Worm (Caenorhabditis elegans) whole organism, midembryonic: ENCODE results near the gene F07C4.10.

ENCODE experiments used
- T22C8.4 ChIP-seq: fragments of 200-800 bp; sonication (Bioruptor generic); IDR thresholded peaks from 2 replicates; pipeline ENCODE4 v1.3.6; 2022; ENCODE audit warnings: missing genetic modification characterization, missing compliant biosample characterization
- cog-1 ChIP-seq: sonication (generic microtip); optimal IDR thresholded peaks from 2 replicates; lab custom pipeline; 2016; ENCODE audit warnings: missing genetic modification characterization, missing compliant biosample characterization
- flt-1 ChIP-seq: fragments of 200-800 bp; sonication (Bioruptor generic); IDR thresholded peaks from 2 replicates; pipeline ENCODE4 v1.3.6; 2022; ENCODE audit warnings: missing genetic modification characterization, missing compliant biosample characterization
- klf-2 ChIP-seq: fragments of 200-800 bp; sonication (Bioruptor generic); conservative IDR thresholded peaks from 2 replicates; pipeline ENCODE4 v1.3.6; 2022; ENCODE audit warnings: missing genetic modification reagents, missing genetic modification characterization, missing compliant biosample characterization
- med-1 ChIP-seq: sonication (generic microtip); optimal IDR thresholded peaks from 2 replicates; lab custom pipeline; 2017; ENCODE audit warnings: missing genetic modification characterization, mild to moderate bottlenecking, missing compliant biosample characterization, antibody characterized with exemption, missing genetic modification reagents; ENCODE audit not compliant: insufficient read depth
- ref-1 ChIP-seq: fragments of 200-800 bp; sonication (Bioruptor generic); conservative IDR thresholded peaks from 2 replicates; pipeline ENCODE4 v1.3.6; 2022; ENCODE audit warnings: missing genetic modification reagents, missing genetic modification characterization, missing compliant biosample characterization
- tab-1 ChIP-seq: fragments of 200-800 bp; sonication (Bioruptor generic); IDR thresholded peaks from 2 replicates; pipeline ENCODE4 v1.3.6; 2022; ENCODE audit warnings: missing genetic modification characterization, missing compliant biosample characterization
- ztf-23 ChIP-seq: fragments of 200-800 bp; sonication (Bioruptor generic); IDR thresholded peaks from 2 replicates; pipeline ENCODE4 v1.3.6; 2022; ENCODE audit warnings: missing genetic modification reagents, missing genetic modification characterization, missing compliant biosample characterization
- ztf-29 ChIP-seq: fragments of 200-800 bp; sonication (Bioruptor generic); IDR thresholded peaks from 2 replicates; pipeline ENCODE4 v1.3.6; 2022; ENCODE audit warnings: missing genetic modification reagents, missing genetic modification characterization, missing compliant biosample characterization

Gene F07C4.10

ce11 chrV:7609698-7610420 lies 29.8 kb downstream of the F07C4.10 start, which contains the start of the genes folt-3 and clec-214:
Gene folt-3, minus strand, starts transcription at chrV:7609748.
Gene clec-214, plus strand, starts transcription at chrV:7610370.
- TF ChIP-seq ztf-23 (no peak), ztf-29 (GFP tag; lab: Robert Waterston, UW) (no peak), T22C8.4 (GFP tag; lab: Robert Waterston, UW) (no peak), ref-1 (GFP tag; lab: Robert Waterston, UW) (no peak), klf-2 (GFP tag; lab: Robert Waterston, UW) (no peak), tab-1 (GFP tag; lab: Robert Waterston, UW) (no peak), flt-1 (GFP tag; lab: Robert Waterston, UW) (no peak), med-1 (GFP tag; lab: Kevin White, UChicago) (no peak), cog-1 (tag; lab: Kevin White, UChicago) (no peak)

DNA sequence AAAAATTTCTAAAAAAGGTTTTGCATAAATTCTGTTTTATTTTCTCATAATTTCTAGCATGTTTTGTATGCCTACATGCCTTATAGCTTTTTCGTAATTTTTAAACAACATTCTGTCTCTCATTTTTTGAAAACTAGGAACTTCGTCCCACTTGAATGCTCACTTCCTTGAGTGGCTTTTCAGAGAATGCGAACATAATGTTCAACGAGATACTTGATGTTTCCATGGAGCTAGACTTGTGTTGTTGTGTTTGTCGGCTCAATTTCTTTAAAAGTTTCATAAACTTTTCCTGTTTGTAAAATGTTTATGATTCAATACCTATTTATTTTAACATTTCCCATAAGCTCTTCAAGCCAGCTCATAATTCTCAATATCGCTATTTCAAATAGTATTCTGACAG lies 34.8 kb downstream of the F07C4.10 start, which contains the start of gene clec-213:
TSS of gene clec-213 (plus strand) at position 301 of the 400 bp plus-strand sequence.
- TF ChIP-seq ztf-23: no peak
- TF ChIP-seq tab-1 (GFP tag; lab: Robert Waterston, UW): no peak
- no peak for TF ChIP-seq T22C8.4 (GFP tag; lab: Robert Waterston, UW)
- no peak for TF ChIP-seq flt-1 (GFP tag; lab: Robert Waterston, UW)
- TF ChIP-seq cog-1 (tag; lab: Kevin White, UChicago): no peak

DNA sequence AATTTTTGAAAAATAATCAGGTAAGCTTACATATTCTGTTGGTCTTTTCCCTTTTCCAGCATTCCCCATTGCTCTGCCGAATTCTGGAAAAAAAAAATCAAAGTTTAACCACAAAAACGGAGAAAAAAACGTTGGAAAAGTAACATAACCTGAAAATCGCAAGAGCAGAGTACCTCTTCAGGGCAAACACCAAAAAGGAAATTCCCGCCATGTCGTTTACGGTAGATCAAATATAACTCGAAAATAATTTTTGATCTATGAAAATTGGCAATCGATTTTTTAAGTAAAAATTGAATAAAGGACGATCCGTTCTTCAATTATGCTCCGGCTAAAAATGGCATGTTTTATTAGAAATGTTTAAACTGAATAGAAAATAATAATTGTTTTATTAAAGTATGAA lies 36.3 kb downstream of the F07C4.10 start, which contains the start of gene C50E3.11:
TSS of gene C50E3.11 (minus strand) at position 83 of the 400 bp plus-strand sequence.
- no peak for TF ChIP-seq ztf-29 (GFP tag; lab: Robert Waterston, UW)
- TF ChIP-seq klf-2 (GFP tag; lab: Robert Waterston, UW): no peak
- no peak for TF ChIP-seq cog-1 (tag; lab: Kevin White, UChicago)
- no peak for TF ChIP-seq ref-1 (GFP tag; lab: Robert Waterston, UW)
- no peak for TF ChIP-seq med-1 (GFP tag; lab: Kevin White, UChicago)
- no peak for TF ChIP-seq tab-1 (GFP tag; lab: Robert Waterston, UW)
- no peak for TF ChIP-seq flt-1 (GFP tag; lab: Robert Waterston, UW)
- no peak for TF ChIP-seq T22C8.4 (GFP tag; lab: Robert Waterston, UW)
- no peak for TF ChIP-seq ztf-23

- no peak for TF ChIP-seq ztf-23
- no peak for TF ChIP-seq flt-1 (GFP tag; lab: Robert Waterston, UW)
- no peak for TF ChIP-seq ztf-29 (GFP tag; lab: Robert Waterston, UW)
- no peak for TF ChIP-seq tab-1 (GFP tag; lab: Robert Waterston, UW)
- TF ChIP-seq ref-1 (GFP tag; lab: Robert Waterston, UW): no peak
- TF ChIP-seq med-1 (GFP tag; lab: Kevin White, UChicago): no peak
- TF ChIP-seq klf-2 (GFP tag; lab: Robert Waterston, UW): no peak
- TF ChIP-seq T22C8.4 (GFP tag; lab: Robert Waterston, UW): no peak
- no peak for TF ChIP-seq cog-1 (tag; lab: Kevin White, UChicago)
These were observed 38.2 kb downstream of the F07C4.10 start, which contains the start of gene scl-26 for ce11 chrV:7601443-7601842. Gene scl-26, minus strand, starts transcription at chrV:7601543.

DNA sequence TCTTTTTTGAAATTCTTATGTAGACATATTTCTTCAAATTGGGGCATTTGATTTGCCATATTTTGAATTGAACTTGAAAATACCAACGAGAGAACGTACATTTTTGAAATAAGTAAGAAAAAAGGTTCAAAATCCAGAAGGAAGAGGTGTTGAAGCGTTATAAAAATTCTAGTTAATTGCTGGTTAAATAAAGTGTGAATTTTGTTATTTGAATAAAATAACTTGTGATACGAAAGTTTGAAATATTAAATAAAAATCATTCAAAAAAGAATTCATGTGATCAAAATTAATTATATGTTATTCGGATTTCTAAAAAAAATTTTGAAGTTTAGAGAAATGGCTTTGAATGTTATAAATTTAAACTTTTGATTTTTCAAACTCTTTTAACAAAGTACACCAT lies 39.5 kb downstream of the F07C4.10 start, which contains the start of gene C50E3.9:
TSS of gene C50E3.9 (minus strand) at position 101 of the 400 bp plus-strand sequence.
- TF ChIP-seq tab-1 (GFP tag; lab: Robert Waterston, UW) (no peak), flt-1 (GFP tag; lab: Robert Waterston, UW) (no peak), cog-1 (tag; lab: Kevin White, UChicago) (no peak), med-1 (GFP tag; lab: Kevin White, UChicago) (no peak), ztf-29 (GFP tag; lab: Robert Waterston, UW) (no peak), klf-2 (GFP tag; lab: Robert Waterston, UW) (no peak), ztf-23 (no peak), T22C8.4 (GFP tag; lab: Robert Waterston, UW) (no peak), ref-1 (GFP tag; lab: Robert Waterston, UW) (no peak)

ce11 chrV:7598269-7598668 lies 41.4 kb downstream of the F07C4.10 start, which contains the start of gene C50E3.7:
Gene C50E3.7, minus strand, starts transcription at chrV:7598369.
- TF ChIP-seq cog-1 (tag; lab: Kevin White, UChicago) (no peak), T22C8.4 (GFP tag; lab: Robert Waterston, UW) (no peak), klf-2 (GFP tag; lab: Robert Waterston, UW) (no peak), ztf-29 (GFP tag; lab: Robert Waterston, UW) (no peak), ztf-23 (no peak), ref-1 (GFP tag; lab: Robert Waterston, UW) (no peak), med-1 (GFP tag; lab: Kevin White, UChicago) (no peak), flt-1 (GFP tag; lab: Robert Waterston, UW) (no peak), tab-1 (GFP tag; lab: Robert Waterston, UW) (no peak)

ce11 chrV:7595132-7595531 lies 44.6 kb downstream of the F07C4.10 start:
- TF ChIP-seq T22C8.4 (GFP tag; lab: Robert Waterston, UW): no peak
- TF ChIP-seq ref-1 (GFP tag; lab: Robert Waterston, UW): no peak
- TF ChIP-seq klf-2 (GFP tag; lab: Robert Waterston, UW): no peak

DNA sequence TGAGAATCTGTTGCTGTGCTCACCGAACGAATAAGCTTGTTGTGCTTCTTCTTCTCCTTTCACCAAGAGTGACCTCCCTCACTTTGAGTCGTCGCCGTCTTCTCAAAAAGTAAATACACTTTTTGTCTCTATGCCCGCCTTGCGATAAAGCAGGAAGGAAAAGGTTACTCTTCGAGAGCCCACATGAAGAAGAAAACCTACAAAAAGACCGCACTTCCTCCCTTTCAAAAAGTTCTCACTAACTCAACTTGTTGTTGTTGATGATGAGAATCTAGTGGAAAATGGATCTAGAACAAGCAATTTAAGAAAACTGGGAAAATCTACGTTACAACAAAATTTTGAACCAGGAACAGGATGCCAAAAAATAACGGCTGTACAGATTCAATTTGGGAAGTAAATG lies 49.2 kb downstream of the F07C4.10 start, which contains the start of gene C50E3.6:
TSS of gene C50E3.6 (minus strand) at position 101 of the 400 bp plus-strand sequence.
- no peak for TF ChIP-seq ztf-29 (GFP tag; lab: Robert Waterston, UW)
- no peak for TF ChIP-seq tab-1 (GFP tag; lab: Robert Waterston, UW)
- TF ChIP-seq flt-1 (GFP tag; lab: Robert Waterston, UW): no peak
- no peak for TF ChIP-seq med-1 (GFP tag; lab: Kevin White, UChicago)
- TF ChIP-seq T22C8.4 (GFP tag; lab: Robert Waterston, UW): no peak
- TF ChIP-seq cog-1 (tag; lab: Kevin White, UChicago): no peak
- no peak for TF ChIP-seq ztf-23
- TF ChIP-seq klf-2 (GFP tag; lab: Robert Waterston, UW): no peak
- TF ChIP-seq ref-1 (GFP tag; lab: Robert Waterston, UW): no peak
